Fruit fly (Drosophila melanogaster): Measurements from ENCODE around the gene CG31076.

dm6 chr3R:26952857-26953477, 36.7 kb downstream of the CG31076 start:
- TF ChIP-seq CG11902 (GFP tag; optimal IDR thresholded peaks at IDR 0.05) (no peak), Hr4 (GFP tag; optimal IDR thresholded peaks at IDR 0.05) (no peak)
